Worm (Caenorhabditis elegans): ENCODE measurements around the gene eef-1A.1.
A peak's percentile ranks its signal among the peaks of the same experiment; 100 is the strongest.

eef-1A.1 gene

ce11 chrIII:6993179-6993578, 21.7 kb upstream of the eef-1A.1 start:
- no peak for TF ChIP-seq klf-2 (GFP tag; conservative IDR thresholded peaks at IDR 0.05)
- TF ChIP-seq cog-1 (tag; optimal IDR thresholded peaks at IDR 0.05), result no peak
- no peak for TF ChIP-seq med-1 (GFP tag; optimal IDR thresholded peaks at IDR 0.05; ENCODE audit: insufficient read depth)
- no peak for TF ChIP-seq T22C8.4 (GFP tag; IDR thresholded peaks at IDR 0.05)
- no peak for TF ChIP-seq ref-1 (GFP tag; conservative IDR thresholded peaks at IDR 0.05)
- TF ChIP-seq ztf-23 (GFP tag; IDR thresholded peaks at IDR 0.05), result no peak
- TF ChIP-seq tab-1 (GFP tag; IDR thresholded peaks at IDR 0.05), result no peak
- TF ChIP-seq ztf-29 (GFP tag; IDR thresholded peaks at IDR 0.05), result no peak
- TF ChIP-seq flt-1 (GFP tag; IDR thresholded peaks at IDR 0.05), result no peak

- TF ChIP-seq tab-1 (GFP tag; IDR thresholded peaks at IDR 0.05), result no peak
- TF ChIP-seq klf-2 (GFP tag; conservative IDR thresholded peaks at IDR 0.05), result no peak
Observed at ce11 chrIII:6992496-6992895, 21.0 kb upstream of the eef-1A.1 start.

ce11 chrIII:6991465-6991864, 20.0 kb upstream of the eef-1A.1 start:
- TF ChIP-seq med-1 (GFP tag; optimal IDR thresholded peaks at IDR 0.05; ENCODE audit: insufficient read depth) (no peak), ztf-23 (GFP tag; IDR thresholded peaks at IDR 0.05) (no peak), tab-1 (GFP tag; IDR thresholded peaks at IDR 0.05) (no peak), T22C8.4 (GFP tag; IDR thresholded peaks at IDR 0.05) (no peak), ref-1 (GFP tag; conservative IDR thresholded peaks at IDR 0.05) (no peak), ztf-29 (GFP tag; IDR thresholded peaks at IDR 0.05) (no peak), klf-2 (GFP tag; conservative IDR thresholded peaks at IDR 0.05) (no peak), flt-1 (GFP tag; IDR thresholded peaks at IDR 0.05) (no peak), cog-1 (tag; optimal IDR thresholded peaks at IDR 0.05) (no peak)

ce11 chrIII:6989900-6990299, 18.4 kb upstream of the eef-1A.1 start, which contains the start of gene prk-1:
Gene prk-1 (plus strand): TSS chrIII:6990168.
- no peak for TF ChIP-seq T22C8.4 (GFP tag; IDR thresholded peaks at IDR 0.05)
- no peak for TF ChIP-seq flt-1 (GFP tag; IDR thresholded peaks at IDR 0.05)
- TF ChIP-seq ztf-29 (GFP tag; IDR thresholded peaks at IDR 0.05), result no peak
- no peak for TF ChIP-seq klf-2 (GFP tag; conservative IDR thresholded peaks at IDR 0.05)
- no peak for TF ChIP-seq ref-1 (GFP tag; conservative IDR thresholded peaks at IDR 0.05)
- TF ChIP-seq ztf-23 (GFP tag; IDR thresholded peaks at IDR 0.05), result no peak
- TF ChIP-seq med-1 (GFP tag; optimal IDR thresholded peaks at IDR 0.05; ENCODE audit: insufficient read depth), result no peak
- TF ChIP-seq cog-1 (tag; optimal IDR thresholded peaks at IDR 0.05), result no peak
- TF ChIP-seq tab-1 (GFP tag; IDR thresholded peaks at IDR 0.05), result no peak

ce11 chrIII:6989201-6989600, 17.7 kb upstream of the eef-1A.1 start:
- TF ChIP-seq tab-1 (GFP tag; IDR thresholded peaks at IDR 0.05), result no peak
- TF ChIP-seq T22C8.4 (GFP tag; IDR thresholded peaks at IDR 0.05), result no peak
- no peak for TF ChIP-seq ztf-29 (GFP tag; IDR thresholded peaks at IDR 0.05)
- TF ChIP-seq med-1 (GFP tag; optimal IDR thresholded peaks at IDR 0.05; ENCODE audit: insufficient read depth), result no peak
- no peak for TF ChIP-seq klf-2 (GFP tag; conservative IDR thresholded peaks at IDR 0.05)
- no peak for TF ChIP-seq cog-1 (tag; optimal IDR thresholded peaks at IDR 0.05)
- TF ChIP-seq ref-1 (GFP tag; conservative IDR thresholded peaks at IDR 0.05), result no peak
- no peak for TF ChIP-seq ztf-23 (GFP tag; IDR thresholded peaks at IDR 0.05)
- TF ChIP-seq flt-1 (GFP tag; IDR thresholded peaks at IDR 0.05), result no peak

- TF ChIP-seq med-1 (GFP tag; optimal IDR thresholded peaks at IDR 0.05; ENCODE audit: insufficient read depth) (no peak), T22C8.4 (GFP tag; IDR thresholded peaks at IDR 0.05) (no peak), cog-1 (tag; optimal IDR thresholded peaks at IDR 0.05) (no peak), klf-2 (GFP tag; conservative IDR thresholded peaks at IDR 0.05) (no peak)
Observed at ce11 chrIII:6988060-6988459, 16.5 kb upstream of the eef-1A.1 start.

ce11 chrIII:6981989-6982553, 10.6 kb upstream of the eef-1A.1 start, which contains the start of gene F31E3.6:
Gene F31E3.6 (plus strand): TSS chrIII:6982081.
- TF ChIP-seq flt-1 (GFP tag; IDR thresholded peaks at IDR 0.05), result peak; percentile 30; the same call in 1 of the 2 replicates

ce11 chrIII:6979584-6979983, 8.1 kb upstream of the eef-1A.1 start, which contains the start of gene ceh-20:
Gene ceh-20 (plus strand): TSS chrIII:6979884.
- TF ChIP-seq tab-1 (GFP tag; IDR thresholded peaks at IDR 0.05), result no peak
- no peak for TF ChIP-seq flt-1 (GFP tag; IDR thresholded peaks at IDR 0.05)
- no peak for TF ChIP-seq cog-1 (tag; optimal IDR thresholded peaks at IDR 0.05)
- no peak for TF ChIP-seq med-1 (GFP tag; optimal IDR thresholded peaks at IDR 0.05; ENCODE audit: insufficient read depth)
- TF ChIP-seq ztf-23 (GFP tag; IDR thresholded peaks at IDR 0.05), result no peak
- no peak for TF ChIP-seq klf-2 (GFP tag; conservative IDR thresholded peaks at IDR 0.05)
- TF ChIP-seq ref-1 (GFP tag; conservative IDR thresholded peaks at IDR 0.05), result no peak
- TF ChIP-seq T22C8.4 (GFP tag; IDR thresholded peaks at IDR 0.05), result no peak
- no peak for TF ChIP-seq ztf-29 (GFP tag; IDR thresholded peaks at IDR 0.05)

ce11 chrIII:6978875-6979274, 7.4 kb upstream of the eef-1A.1 start:
- TF ChIP-seq med-1 (GFP tag; optimal IDR thresholded peaks at IDR 0.05; ENCODE audit: insufficient read depth) (no peak), T22C8.4 (GFP tag; IDR thresholded peaks at IDR 0.05) (no peak), tab-1 (GFP tag; IDR thresholded peaks at IDR 0.05) (no peak), klf-2 (GFP tag; conservative IDR thresholded peaks at IDR 0.05) (no peak), ref-1 (GFP tag; conservative IDR thresholded peaks at IDR 0.05) (no peak), ztf-23 (GFP tag; IDR thresholded peaks at IDR 0.05) (0 out of 2 replicates have a peak, but pooled peaks have one; percentile 56), cog-1 (tag; optimal IDR thresholded peaks at IDR 0.05) (peak; percentile 85), ztf-29 (GFP tag; IDR thresholded peaks at IDR 0.05) (no peak), flt-1 (GFP tag; IDR thresholded peaks at IDR 0.05) (0 out of 2 replicates have a peak, but pooled peaks have one; percentile 5)

ce11 chrIII:6974952-6975351, 3.4 kb upstream of the eef-1A.1 start:
- TF ChIP-seq flt-1 (GFP tag; IDR thresholded peaks at IDR 0.05) (no peak), T22C8.4 (GFP tag; IDR thresholded peaks at IDR 0.05) (no peak), ztf-29 (GFP tag; IDR thresholded peaks at IDR 0.05) (no peak), ref-1 (GFP tag; conservative IDR thresholded peaks at IDR 0.05) (no peak), ztf-23 (GFP tag; IDR thresholded peaks at IDR 0.05) (no peak), med-1 (GFP tag; optimal IDR thresholded peaks at IDR 0.05; ENCODE audit: insufficient read depth) (no peak), klf-2 (GFP tag; conservative IDR thresholded peaks at IDR 0.05) (no peak), cog-1 (tag; optimal IDR thresholded peaks at IDR 0.05) (no peak), tab-1 (GFP tag; IDR thresholded peaks at IDR 0.05) (no peak)
